Fruit fly (Drosophila melanogaster) whole organism, embryonic: ENCODE results near the gene Ssu72.

Experiments
- Antp ChIP-seq: fragments of 200-800 bp; sonication (Bioruptor generic); optimal IDR thresholded peaks from 3 replicates; lab custom pipeline; 2016; ENCODE audit warnings: missing biosample characterization, missing genetic modification characterization
- Awh ChIP-seq: fragments of 200-800 bp; sonication (Bioruptor generic); IDR thresholded peaks from 2 replicates; pipeline ENCODE4, ENCODE4 v1.3.6; 2022; ENCODE audit warnings: missing biosample characterization, missing genetic modification characterization
- BEAF-32 ChIP-seq: fragments of 200-800 bp; sonication (Bioruptor generic); optimal IDR thresholded peaks from 3 replicates; lab custom pipeline; 2017; ENCODE audit warnings: missing biosample characterization, missing genetic modification characterization, mild to moderate bottlenecking, moderate library complexity, missing genetic modification reagents
- Bgb ChIP-seq: fragments of 200-800 bp; sonication (Bioruptor generic); IDR thresholded peaks from 2 replicates; pipeline ENCODE4 v1.3.6; 2022; ENCODE audit warnings: missing biosample characterization, missing genetic modification characterization; ENCODE audit not compliant: partially characterized antibody
- CG1024 ChIP-seq: fragments of 200-800 bp; sonication (Bioruptor generic); IDR thresholded peaks from 2 replicates; pipeline ENCODE4 v1.3.6; 2022; ENCODE audit warnings: missing biosample characterization, missing genetic modification characterization
- CG11247 ChIP-seq: fragments of 200-800 bp; sonication (Bioruptor generic); IDR thresholded peaks from 2 replicates; pipeline ENCODE4 v1.3.6; 2022; ENCODE audit warnings: missing biosample characterization, missing genetic modification characterization
- CG13123 ChIP-seq: fragments of 200-800 bp; sonication (Bioruptor generic); optimal IDR thresholded peaks from 2 replicates; lab custom pipeline; 2016; ENCODE audit warnings: missing biosample characterization, missing genetic modification characterization
- CG14860 ChIP-seq: fragments of 200-800 bp; sonication (Bioruptor generic); IDR thresholded peaks from 3 replicates; pipeline ENCODE4 v1.3.6; 2022; ENCODE audit warnings: missing biosample characterization, missing genetic modification characterization; ENCODE audit not compliant: partially characterized antibody
- CG15073 ChIP-seq: fragments of 200-800 bp; sonication (Bioruptor generic); optimal IDR thresholded peaks from 2 replicates; lab custom pipeline; 2016; ENCODE audit warnings: missing biosample characterization, missing genetic modification characterization
- CG1832 ChIP-seq: fragments of 200-800 bp; sonication (Bioruptor generic); optimal IDR thresholded peaks from 2 replicates; lab custom pipeline; 2017; ENCODE audit warnings: missing biosample characterization, mild to moderate bottlenecking, missing genetic modification characterization, inconsistent platforms
- CG18476 ChIP-seq: fragments of 200-800 bp; sonication (Bioruptor generic); optimal IDR thresholded peaks from 2 replicates; lab custom pipeline; 2016; ENCODE audit warnings: missing biosample characterization, mild to moderate bottlenecking, missing genetic modification characterization
- CG2116 ChIP-seq: fragments of 200-800 bp; sonication (Bioruptor generic); optimal IDR thresholded peaks from 3 replicates; lab custom pipeline; 2018; ENCODE audit warnings: missing biosample characterization, mild to moderate bottlenecking, missing genetic modification characterization
- CG30431 ChIP-seq: fragments of 200-800 bp; sonication (Bioruptor generic); optimal IDR thresholded peaks from 2 replicates; lab custom pipeline; 2017; ENCODE audit warnings: missing biosample characterization, missing genetic modification characterization
- CG3407 ChIP-seq: fragments of 200-800 bp; sonication (Bioruptor generic); optimal IDR thresholded peaks from 2 replicates; lab custom pipeline; 2018; ENCODE audit warnings: missing biosample characterization, mild to moderate bottlenecking, missing genetic modification characterization
- CG4730 ChIP-seq: fragments of 200-800 bp; sonication (Bioruptor generic); IDR thresholded peaks from 2 replicates; pipeline ENCODE4 v1.3.6; 2022; ENCODE audit warnings: missing biosample characterization, missing genetic modification characterization
- CG6683 ChIP-seq: fragments of 200-800 bp; sonication (Bioruptor generic); optimal IDR thresholded peaks from 2 replicates; lab custom pipeline; 2017; ENCODE audit warnings: missing biosample characterization, mild to moderate bottlenecking, missing genetic modification characterization, missing genetic modification reagents
- CG6813 ChIP-seq: fragments of 200-800 bp; sonication (Bioruptor generic); optimal IDR thresholded peaks from 2 replicates; lab custom pipeline; 2017; ENCODE audit warnings: missing biosample characterization, missing genetic modification characterization, mild to moderate bottlenecking, moderate library complexity, missing genetic modification reagents
- CG7357 ChIP-seq: fragments of 200-800 bp; sonication (Bioruptor generic); IDR thresholded peaks from 3 replicates; pipeline ENCODE4 v1.3.6; 2022; ENCODE audit warnings: missing biosample characterization, missing genetic modification characterization
- CG7987 ChIP-seq: fragments of 200-800 bp; sonication (Bioruptor generic); optimal IDR thresholded peaks from 2 replicates; lab custom pipeline; 2018; ENCODE audit warnings: missing biosample characterization, mild to moderate bottlenecking, missing genetic modification characterization, moderate library complexity
- D ChIP-seq, 2 experiments: fragments of 200-800 bp in 1 of 2; fragments of >200 bp in 1 of 2; sonication (Bioruptor generic) in 1 of 2; optimal IDR thresholded peaks; 2 replicates in 1 of 2; 3 replicates in 1 of 2; lab custom pipeline; 2017; ENCODE audit warnings: mild to moderate bottlenecking in 1 of 2, missing biosample characterization in 1 of 2, missing genetic modification characterization in 1 of 2, missing genetic modification reagents in 1 of 2
- D19B ChIP-seq: fragments of 200-800 bp; sonication (Bioruptor generic); optimal IDR thresholded peaks from 2 replicates; lab custom pipeline; 2017; ENCODE audit warnings: missing biosample characterization, mild to moderate bottlenecking, missing genetic modification characterization
- Deaf1 ChIP-seq: fragments of 200-800 bp; optimal IDR thresholded peaks from 3 replicates; lab custom pipeline; 2019; ENCODE audit warnings: missing biosample characterization, mild to moderate bottlenecking, missing genetic modification characterization, moderate library complexity
- Ets65A ChIP-seq: fragments of 200-800 bp; sonication (Bioruptor generic); peaks from one replicate; lab custom pipeline; 2016; ENCODE audit warnings: missing biosample characterization, missing genetic modification characterization
- Fer2 ChIP-seq: fragments of 200-800 bp; sonication (Bioruptor generic); optimal IDR thresholded peaks from 2 replicates; lab custom pipeline; 2018; ENCODE audit warnings: missing biosample characterization, mild to moderate bottlenecking, missing genetic modification characterization, moderate library complexity
- H15 ChIP-seq: fragments of 200-800 bp; sonication (Bioruptor generic); IDR thresholded peaks from 3 replicates; pipeline ENCODE4 v1.3.6; 2022; ENCODE audit warnings: missing biosample characterization, missing genetic modification characterization
- H2.0 ChIP-seq: fragments of 200-800 bp; sonication (Bioruptor generic); IDR thresholded peaks from 2 replicates; pipeline ENCODE4 v1.3.6; 2022; ENCODE audit warnings: missing biosample characterization, missing genetic modification characterization
- Hr39 ChIP-seq: fragments of >200 bp; optimal IDR thresholded peaks from 2 replicates; lab custom pipeline; 2017
- Max ChIP-seq: fragments of 200-800 bp; sonication (Bioruptor generic); optimal IDR thresholded peaks from 2 replicates; lab custom pipeline; 2016; ENCODE audit warnings: missing biosample characterization, mild to moderate bottlenecking, missing genetic modification characterization
- Sry-δ ChIP-seq: fragments of 200-800 bp; sonication (Bioruptor generic); optimal IDR thresholded peaks from 2 replicates; lab custom pipeline; 2016; ENCODE audit warnings: missing biosample characterization, missing genetic modification characterization
- Taf1 ChIP-seq: fragments of 200-800 bp; sonication (Bioruptor generic); IDR thresholded peaks from 2 replicates; pipeline ENCODE4 v1.3.6; 2022; ENCODE audit warnings: missing biosample characterization, missing genetic modification characterization
- Trl ChIP-seq, 3 experiments: fragments of >200 bp in 2 of 3; fragments of 200-800 bp in 1 of 3; sonication (Bioruptor generic) in 1 of 3; optimal IDR thresholded peaks; 2 replicates in 1 of 3; 3 replicates in 2 of 3; lab custom pipeline; 2016 to 2017; ENCODE audit warnings: missing biosample characterization in 1 of 3, missing genetic modification characterization in 1 of 3
- al ChIP-seq: fragments of 200-800 bp; sonication (Bioruptor generic); IDR thresholded peaks from 2 replicates; pipeline ENCODE4 v1.3.6; 2022; ENCODE audit warnings: missing biosample characterization, missing genetic modification characterization
- ase ChIP-seq: fragments of 200-800 bp; sonication (Bioruptor generic); IDR thresholded peaks from 3 replicates; pipeline ENCODE4 v1.3.6; 2022; ENCODE audit warnings: missing biosample characterization, missing genetic modification characterization
- ash1 ChIP-seq: fragments of 200-800 bp; sonication (Bioruptor generic); optimal IDR thresholded peaks from 2 replicates; lab custom pipeline; 2018; ENCODE audit warnings: missing biosample characterization, mild to moderate bottlenecking, missing genetic modification characterization
- bowl ChIP-seq: fragments of 200-800 bp; sonication (Bioruptor generic); IDR thresholded peaks from 2 replicates; pipeline ENCODE4 v1.3.6; 2022; ENCODE audit warnings: missing biosample characterization, missing genetic modification characterization
- disco-r ChIP-seq: fragments of 200-800 bp; sonication (Bioruptor generic); optimal IDR thresholded peaks from 2 replicates; lab custom pipeline; 2016; ENCODE audit warnings: missing biosample characterization, missing genetic modification characterization
- dmrt99B ChIP-seq: fragments of 200-800 bp; sonication (Bioruptor generic); optimal IDR thresholded peaks from 2 replicates; lab custom pipeline; 2018; ENCODE audit warnings: missing biosample characterization, mild to moderate bottlenecking, missing genetic modification characterization, moderate library complexity
- eve ChIP-seq, 2 experiments: fragments of >200 bp; optimal IDR thresholded peaks; 2 replicates each; lab custom pipeline; 2017; ENCODE audit warnings: missing biosample characterization in 2 of 2, missing genetic modification characterization in 2 of 2
- ewg ChIP-seq: fragments of 200-800 bp; sonication (Bioruptor generic); optimal IDR thresholded peaks from 3 replicates; lab custom pipeline; 2017; ENCODE audit warnings: mild to moderate bottlenecking, missing biosample characterization, missing genetic modification reagents, missing genetic modification characterization
- ftz-f1 ChIP-seq: fragments of 200-800 bp; sonication (Bioruptor generic); optimal IDR thresholded peaks from 2 replicates; lab custom pipeline; 2016; ENCODE audit warnings: missing biosample characterization, missing genetic modification characterization
- gro ChIP-seq: fragments of 200-800 bp; sonication (Bioruptor generic); optimal IDR thresholded peaks from 2 replicates; lab custom pipeline; 2016; ENCODE audit warnings: missing biosample characterization, missing genetic modification characterization
- her ChIP-seq: fragments of 200-800 bp; sonication (Bioruptor generic); optimal IDR thresholded peaks from 2 replicates; lab custom pipeline; 2016; ENCODE audit warnings: missing biosample characterization, missing genetic modification characterization
- phol ChIP-seq: fragments of 200-800 bp; sonication (Bioruptor generic); optimal IDR thresholded peaks from 3 replicates; lab custom pipeline; 2018; ENCODE audit warnings: missing biosample characterization, mild to moderate bottlenecking, missing genetic modification characterization, moderate library complexity
- pnt ChIP-seq: fragments of 200-800 bp; sonication (Bioruptor generic); optimal IDR thresholded peaks from 3 replicates; lab custom pipeline; 2016; ENCODE audit warnings: missing biosample characterization, missing genetic modification characterization
- run ChIP-seq: fragments of 200-800 bp; sonication (Bioruptor generic); optimal IDR thresholded peaks from 3 replicates; lab custom pipeline; 2018; ENCODE audit warnings: missing biosample characterization, mild to moderate bottlenecking, missing genetic modification characterization
- so ChIP-seq: fragments of 200-800 bp; sonication (Bioruptor generic); IDR thresholded peaks from 3 replicates; pipeline ENCODE4 v1.3.6; 2022; ENCODE audit warnings: missing biosample characterization, missing genetic modification characterization
- wor ChIP-seq: fragments of 200-800 bp; sonication (Bioruptor generic); IDR thresholded peaks from 2 replicates; pipeline ENCODE4 v1.3.6; 2022; ENCODE audit warnings: missing biosample characterization, missing genetic modification characterization
- z ChIP-seq: fragments of 200-800 bp; sonication (Bioruptor generic); IDR thresholded peaks from 3 replicates; pipeline ENCODE4 v1.3.6; 2022; ENCODE audit warnings: missing biosample characterization, missing genetic modification characterization
- zfh1 ChIP-seq: fragments of 200-800 bp; sonication (Bioruptor generic); IDR thresholded peaks from 3 replicates; pipeline ENCODE4 v1.3.6; 2022; ENCODE audit warnings: missing biosample characterization, missing genetic modification characterization

Ssu72 gene

dm6 chrX:19692951-19693698 lies 28.8 kb downstream of the Ssu72 start, which contains the start of gene Mer (continued):
- TF ChIP-seq Awh (peak; percentile 79), H2.0 (GFP tag; lab: Robert Waterston, UW) (peak; percentile 64), CG11247 (GFP tag; lab: Robert Waterston, UW) (peak; percentile 69), Antp (GFP tag; lab: Kevin White, UChicago) (peak; percentile 92), CG7987 (GFP tag; lab: Kevin White, UChicago) (peak; percentile 76), Sry-δ (GFP tag; lab: Kevin White, UChicago) (peak; percentile 55), CG18476 (peak; percentile 75), Ets65A (GFP tag; lab: Kevin White, UChicago) (peak; percentile 97), al (peak; percentile 81), Max (GFP tag; lab: Kevin White, UChicago) (peak; percentile 69), disco-r (GFP tag; lab: Kevin White, UChicago) (peak; percentile 74), eve (GFP tag; optimal IDR thresholded peaks at IDR 0.05; lab: Kevin White, UChicago) (no peak), BEAF-32 (GFP tag; lab: Kevin White, UChicago) (peak; percentile 34), CG4730 (GFP tag; lab: Robert Waterston, UW) (peak; percentile 67), Fer2 (tag; lab: Kevin White, UChicago) (peak; percentile 35), D19B (GFP tag; lab: Kevin White, UChicago) (peak; percentile 77), CG6813 (peak; percentile 71), ewg (peak; percentile 68), CG2116 (peak; percentile 49), Trl (optimal IDR thresholded peaks at IDR 0.05; lab: Kevin White, UChicago) (no peak), Trl (GFP tag; optimal IDR thresholded peaks at IDR 0.05; lab: Kevin White, UChicago) (peak; percentile 89), z (no peak), pnt (GFP tag; lab: Kevin White, UChicago) (peak; percentile 76), phol (tag; lab: Kevin White, UChicago) (peak; percentile 81), CG7357 (GFP tag; lab: Robert Waterston, UW) (peak; percentile 69; the same call in 1 of the 3 replicates), ftz-f1 (GFP tag; lab: Kevin White, UChicago) (peak; percentile 73), wor (GFP tag; lab: Robert Waterston, UW) (peak; percentile 56; the same call in 1 of the 2 replicates), CG6683 (GFP tag; lab: Kevin White, UChicago) (peak; percentile 58), gro (GFP tag; lab: Kevin White, UChicago) (peak; percentile 79), Taf1 (GFP tag; lab: Robert Waterston, UW) (peak; percentile 69), ase (GFP tag; lab: Robert Waterston, UW) (peak; percentile 79; the same call in 2 of the 3 replicates), her (GFP tag; lab: Kevin White, UChicago) (peak; percentile 91), CG1024 (GFP tag; lab: Robert Waterston, UW) (peak; percentile 49; the same call in 1 of the 2 replicates), run (tag; lab: Kevin White, UChicago) (peak; percentile 52), CG1832 (GFP tag; lab: Kevin White, UChicago) (no peak), ash1 (GFP tag; lab: Kevin White, UChicago) (peak; percentile 33), D (optimal IDR thresholded peaks at IDR 0.05; lab: Kevin White, UChicago) (no peak), D (GFP tag; optimal IDR thresholded peaks at IDR 0.05; lab: Kevin White, UChicago) (peak; percentile 73), Deaf1 (tag; lab: Kevin White, UChicago) (peak; percentile 54), CG3407 (GFP tag; lab: Kevin White, UChicago) (peak; percentile 47), dmrt99B (peak; percentile 84), Bgb (GFP tag; lab: Robert Waterston, UW) (peak; percentile 13; the same call in 1 of the 2 replicates), H15 (GFP tag; lab: Robert Waterston, UW) (peak; percentile 57; the same call in 1 of the 3 replicates), CG13123 (GFP tag; lab: Kevin White, UChicago) (peak; percentile 40), CG30431 (peak; percentile 67), CG14860 (no peak), bowl (0 out of 2 replicates have a peak, but pooled peaks have one; percentile 38), so (peak; percentile 84; the same call in 1 of the 3 replicates), CG15073 (GFP tag; lab: Kevin White, UChicago) (no peak), zfh1 (GFP tag; lab: Robert Waterston, UW) (peak; percentile 85), Hr39 (lab: Kevin White, UChicago) (no peak)
